Fruit fly (Drosophila melanogaster) whole organism, adult: Measurements from ENCODE around the gene CG11666.

Experiments
- CG11617 ChIP-seq: fragments of 200-800 bp; sonication (Bioruptor generic); optimal IDR thresholded peaks from 2 replicates; lab custom pipeline; 2017; ENCODE audit warnings: mild to moderate bottlenecking, missing biosample characterization, missing genetic modification reagents, missing genetic modification characterization
- CG12768 ChIP-seq: fragments of 200-800 bp; sonication (Bioruptor generic); optimal IDR thresholded peaks from 2 replicates; lab custom pipeline; 2017; ENCODE audit warnings: missing biosample characterization, missing genetic modification characterization, mild to moderate bottlenecking, moderate library complexity, missing genetic modification reagents
- CG14711 ChIP-seq: fragments of 200-800 bp; sonication (Bioruptor generic); optimal IDR thresholded peaks from 2 replicates; lab custom pipeline; 2018; ENCODE audit warnings: missing biosample characterization, mild to moderate bottlenecking, missing genetic modification characterization, moderate library complexity
- CG1620 ChIP-seq: fragments of 200-800 bp; sonication (Bioruptor generic); optimal IDR thresholded peaks from 2 replicates; lab custom pipeline; 2016; ENCODE audit warnings: missing biosample characterization, missing genetic modification characterization
- CG33017 ChIP-seq: fragments of 200-800 bp; sonication (Bioruptor generic); optimal IDR thresholded peaks from 2 replicates; lab custom pipeline; 2018; ENCODE audit warnings: missing biosample characterization, mild to moderate bottlenecking, missing genetic modification characterization, moderate library complexity
- CG5204 ChIP-seq: fragments of 200-800 bp; sonication (Bioruptor generic); optimal IDR thresholded peaks from 2 replicates; lab custom pipeline; 2016; ENCODE audit warnings: missing biosample characterization, missing genetic modification characterization
- CG7045 ChIP-seq: fragments of 200-800 bp; sonication (Bioruptor generic); optimal IDR thresholded peaks from 2 replicates; lab custom pipeline; 2017; ENCODE audit warnings: missing biosample characterization, mild to moderate bottlenecking, missing genetic modification characterization
- CG7101 ChIP-seq: fragments of 200-800 bp; sonication (Bioruptor generic); optimal IDR thresholded peaks from 2 replicates; lab custom pipeline; 2018; ENCODE audit warnings: missing biosample characterization, mild to moderate bottlenecking, missing genetic modification characterization, moderate library complexity
- Clk ChIP-seq: fragments of 200-800 bp; sonication (Bioruptor generic); optimal IDR thresholded peaks from 2 replicates; lab custom pipeline; 2017; ENCODE audit warnings: missing biosample characterization, missing genetic modification characterization
- Crg-1 ChIP-seq: fragments of 200-800 bp; sonication (Bioruptor generic); optimal IDR thresholded peaks from 2 replicates; lab custom pipeline; 2016; ENCODE audit warnings: missing biosample characterization, missing genetic modification characterization
- Hr96 ChIP-seq: fragments of 200-800 bp; sonication (Bioruptor generic); optimal IDR thresholded peaks from 2 replicates; lab custom pipeline; 2016; ENCODE audit warnings: missing biosample characterization, missing genetic modification characterization
- Mnt ChIP-seq: fragments of 200-800 bp; sonication (Bioruptor generic); optimal IDR thresholded peaks from 2 replicates; lab custom pipeline; 2016; ENCODE audit warnings: missing biosample characterization, mild to moderate bottlenecking, missing genetic modification characterization
- bab1 ChIP-seq: fragments of 200-800 bp; sonication (Bioruptor generic); optimal IDR thresholded peaks from 3 replicates; lab custom pipeline; 2019; ENCODE audit warnings: missing biosample characterization, mild to moderate bottlenecking, missing genetic modification characterization, moderate library complexity
- cic ChIP-seq: fragments of 200-800 bp; sonication (Bioruptor generic); optimal IDR thresholded peaks from 2 replicates; lab custom pipeline; 2017; ENCODE audit warnings: missing biosample characterization, mild to moderate bottlenecking, missing genetic modification characterization, moderate library complexity
- cnc ChIP-seq, 2 experiments: fragments of >200 bp; optimal IDR thresholded peaks; 2 replicates each; lab custom pipeline; 2017
- kay ChIP-seq: fragments of 200-800 bp; sonication (Bioruptor generic); peaks from one replicate; lab custom pipeline; 2016; ENCODE audit warnings: missing biosample characterization, missing genetic modification characterization, borderline replicate concordance
- ovo ChIP-seq: fragments of 200-800 bp; sonication (Bioruptor generic); optimal IDR thresholded peaks from 2 replicates; lab custom pipeline; 2016; ENCODE audit warnings: missing biosample characterization, missing genetic modification characterization
- pad ChIP-seq: fragments of 200-800 bp; sonication (Bioruptor generic); optimal IDR thresholded peaks from 3 replicates; lab custom pipeline; 2017; ENCODE audit warnings: missing biosample characterization, missing genetic modification characterization, mild to moderate bottlenecking, moderate library complexity, missing genetic modification reagents
- tj ChIP-seq: fragments of 200-800 bp; sonication (Bioruptor generic); optimal IDR thresholded peaks from 3 replicates; lab custom pipeline; 2017; ENCODE audit warnings: missing biosample characterization, mild to moderate bottlenecking, missing genetic modification characterization, moderate library complexity
- toe ChIP-seq: fragments of 200-800 bp; sonication (Bioruptor generic); optimal IDR thresholded peaks from 2 replicates; lab custom pipeline; 2016; ENCODE audit warnings: missing biosample characterization, missing genetic modification characterization

CG11666 gene

DNA sequence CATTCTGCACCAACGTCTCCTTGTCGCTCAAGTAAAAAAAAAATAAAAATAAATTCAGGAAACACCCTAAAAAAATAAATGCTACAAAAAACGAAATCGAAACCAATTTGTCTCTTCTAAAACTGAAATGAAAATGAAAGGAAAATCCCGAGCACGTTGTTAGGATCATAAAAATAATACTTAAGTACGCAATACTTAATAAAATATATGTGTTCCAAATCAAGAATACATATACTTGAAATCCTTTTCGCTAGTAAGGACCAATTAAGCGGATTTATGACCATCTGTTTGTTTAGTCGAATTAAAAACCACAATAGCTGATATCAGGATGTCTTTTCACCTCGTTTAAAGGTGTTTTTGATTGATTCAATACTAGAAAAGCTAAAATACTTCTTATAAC, 41.3 kb downstream of the CG11666 start, which contains the start of gene r-cup:
TSS of gene r-cup (minus strand) at position 101 of the 400 bp plus-strand sequence.
- TF ChIP-seq CG14711 (tag; lab: Kevin White, UChicago), result no peak
- no peak for TF ChIP-seq CG7101 (tag; lab: Kevin White, UChicago)
- no peak for TF ChIP-seq bab1
- TF ChIP-seq CG12768 (GFP tag; lab: Kevin White, UChicago), result no peak
- no peak for TF ChIP-seq toe (GFP tag; lab: Kevin White, UChicago)
- no peak for TF ChIP-seq tj (GFP tag; lab: Kevin White, UChicago)
- no peak for TF ChIP-seq CG11617 (GFP tag; lab: Kevin White, UChicago)
- TF ChIP-seq kay (GFP tag; lab: Kevin White, UChicago), result no peak
- TF ChIP-seq CG33017 (tag; lab: Kevin White, UChicago), result no peak

DNA sequence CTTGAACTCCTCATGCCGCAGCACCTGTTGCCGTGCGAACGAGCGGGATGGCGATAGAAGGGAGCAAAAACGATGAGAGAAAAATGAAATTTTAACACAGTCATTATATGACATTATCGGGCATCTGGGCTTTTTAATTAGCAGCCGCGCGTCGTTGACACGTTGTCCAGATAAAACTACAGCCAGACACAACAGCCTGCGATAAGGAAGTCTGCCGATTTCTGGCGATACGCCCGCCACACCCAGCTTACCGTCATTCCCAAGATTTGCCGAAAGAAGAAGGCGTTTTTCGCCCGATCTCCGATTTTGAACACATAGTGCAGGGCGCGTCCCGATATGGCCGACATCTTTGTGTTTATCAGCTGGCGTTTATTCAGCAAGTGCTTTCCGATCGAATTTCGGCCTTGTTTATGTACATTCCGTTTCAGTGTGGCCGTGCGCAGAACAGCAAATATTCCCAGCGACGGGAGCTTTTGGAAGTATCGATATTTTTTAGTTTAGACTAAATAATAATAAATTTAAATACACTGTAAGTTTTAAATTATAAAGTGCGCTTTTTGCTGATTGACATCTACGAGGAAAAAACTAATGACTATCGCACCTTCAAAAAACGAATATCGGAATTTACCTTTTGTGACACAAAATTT, 43.6 kb downstream of the CG11666 start, which contains the start of gene CG1532:
TSS of gene CG1532 (minus strand) at position 433 of the 647 bp plus-strand sequence.
- TF ChIP-seq Hr96 (peak; percentile 50), CG5204 (GFP tag; lab: Kevin White, UChicago) (peak; percentile 9), ovo (GFP tag; lab: Kevin White, UChicago) (peak; percentile 3), cnc (optimal IDR thresholded peaks at IDR 0.05; lab: Kevin White, UChicago) (no peak), tj (GFP tag; lab: Kevin White, UChicago) (no peak), CG33017 (tag; lab: Kevin White, UChicago) (no peak), CG14711 (tag; lab: Kevin White, UChicago) (peak; percentile 2), CG7101 (tag; lab: Kevin White, UChicago) (peak; percentile 13), Clk (GFP tag; lab: Kevin White, UChicago) (no peak), bab1 (peak; percentile 49), CG12768 (GFP tag; lab: Kevin White, UChicago) (no peak), pad (no peak), CG1620 (GFP tag; lab: Kevin White, UChicago) (peak; percentile 17), toe (GFP tag; lab: Kevin White, UChicago) (no peak), CG7045 (no peak), Mnt (GFP tag; lab: Kevin White, UChicago) (peak; percentile 57), kay (GFP tag; lab: Kevin White, UChicago) (peak; percentile 77), Crg-1 (GFP tag; lab: Kevin White, UChicago) (no peak), cic (no peak), CG11617 (GFP tag; lab: Kevin White, UChicago) (no peak)

DNA sequence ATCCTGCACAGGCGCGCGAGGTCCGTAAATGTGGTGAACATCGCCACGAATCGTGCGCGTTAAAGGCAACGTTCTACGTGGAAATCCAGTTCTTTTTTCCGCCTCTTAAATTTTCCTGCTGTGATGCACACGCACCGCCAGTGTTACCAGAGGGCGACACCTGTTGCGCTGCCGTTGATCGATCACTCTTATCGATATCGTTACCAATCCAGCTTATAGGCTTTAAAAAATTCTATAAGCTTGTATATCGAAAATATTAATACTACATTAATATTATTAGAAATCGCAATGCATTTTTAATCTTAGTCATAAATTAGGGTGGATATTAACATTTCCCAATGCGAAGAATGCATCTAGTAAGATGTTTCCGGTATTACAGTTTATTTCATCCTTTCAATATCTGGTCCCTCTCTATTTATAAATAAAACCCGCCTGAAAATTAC, 47.4 kb downstream of the CG11666 start, which contains the start of gene CG1529:
TSS of gene CG1529 (minus strand) at position 132 of the 443 bp plus-strand sequence.
- no peak for TF ChIP-seq ovo (GFP tag; lab: Kevin White, UChicago)
- TF ChIP-seq CG12768 (GFP tag; lab: Kevin White, UChicago), result no peak
- no peak for TF ChIP-seq toe (GFP tag; lab: Kevin White, UChicago)
- no peak for TF ChIP-seq CG1620 (GFP tag; lab: Kevin White, UChicago)
- TF ChIP-seq cic, result no peak
- TF ChIP-seq cnc (optimal IDR thresholded peaks at IDR 0.05; lab: Kevin White, UChicago), result no peak
- peak; percentile 16 for TF ChIP-seq bab1
- TF ChIP-seq CG7045, result no peak
- no peak for TF ChIP-seq Hr96
- no peak for TF ChIP-seq Crg-1 (GFP tag; lab: Kevin White, UChicago)
- no peak for TF ChIP-seq CG14711 (tag; lab: Kevin White, UChicago)
- TF ChIP-seq tj (GFP tag; lab: Kevin White, UChicago), result no peak
- TF ChIP-seq CG5204 (GFP tag; lab: Kevin White, UChicago), result no peak
- TF ChIP-seq pad, result no peak
- peak; percentile 7 for TF ChIP-seq Mnt (GFP tag; lab: Kevin White, UChicago)
- TF ChIP-seq CG33017 (tag; lab: Kevin White, UChicago), result no peak
- peak; percentile 17 for TF ChIP-seq CG7101 (tag; lab: Kevin White, UChicago)
- no peak for TF ChIP-seq kay (GFP tag; lab: Kevin White, UChicago)
- no peak for TF ChIP-seq Clk (GFP tag; lab: Kevin White, UChicago)

DNA sequence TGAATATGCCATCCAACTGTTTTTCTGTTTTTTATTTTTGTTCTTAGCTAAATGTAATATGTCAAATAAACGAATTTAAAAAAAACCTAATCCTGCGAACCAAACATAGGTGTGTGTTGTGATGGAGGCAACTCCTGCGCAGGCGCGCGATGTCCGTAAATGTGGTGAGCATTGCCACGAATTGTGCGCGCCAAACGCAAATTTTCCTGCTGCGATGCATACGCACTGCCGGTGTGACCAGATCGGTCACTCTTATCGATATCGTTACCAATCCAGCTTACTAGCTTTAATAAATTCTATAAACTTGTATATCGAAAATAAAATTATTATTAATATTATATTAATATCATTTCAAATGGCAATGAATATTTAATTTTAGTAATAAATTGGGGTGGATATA, 50.2 kb downstream of the CG11666 start:
- TF ChIP-seq Mnt (GFP tag; lab: Kevin White, UChicago) (no peak), cic (no peak), Crg-1 (GFP tag; lab: Kevin White, UChicago) (no peak), toe (GFP tag; lab: Kevin White, UChicago) (no peak), pad (no peak), bab1 (no peak), tj (GFP tag; lab: Kevin White, UChicago) (no peak), cnc (optimal IDR thresholded peaks at IDR 0.05; lab: Kevin White, UChicago) (no peak), CG7045 (no peak), CG14711 (tag; lab: Kevin White, UChicago) (no peak), CG11617 (GFP tag; lab: Kevin White, UChicago) (no peak), CG5204 (GFP tag; lab: Kevin White, UChicago) (no peak), CG33017 (tag; lab: Kevin White, UChicago) (no peak), Hr96 (no peak), kay (GFP tag; lab: Kevin White, UChicago) (no peak), ovo (GFP tag; lab: Kevin White, UChicago) (no peak)
